Worm (Caenorhabditis elegans): Measurements from ENCODE around the gene snb-5.

snb-5 gene

DNA sequence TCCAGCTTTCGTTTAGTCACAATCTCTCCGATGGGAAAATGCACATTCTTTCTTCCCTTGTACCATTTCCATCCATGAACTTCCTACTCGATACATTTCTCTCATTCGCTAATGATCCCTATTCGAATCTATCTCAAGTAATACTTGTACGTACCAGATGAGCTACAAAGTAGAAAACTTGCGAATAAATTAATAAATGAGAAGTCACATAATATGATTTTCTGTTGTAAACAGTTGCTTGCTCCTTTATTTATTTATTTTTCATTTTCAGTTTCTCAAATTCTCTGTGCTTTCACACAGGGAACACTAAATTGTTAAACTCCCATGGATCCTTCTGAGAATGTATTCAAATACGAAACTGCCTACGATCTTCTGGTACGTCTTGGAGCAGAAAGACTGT lies 23.3 kb downstream of the snb-5 start, which contains the start of gene rfs-1:
Gene rfs-1, plus strand, starts transcription at position 301 of the 400 bp plus-strand sequence.
- TF ChIP-seq C38D4.7 (GFP tag; optimal IDR thresholded peaks at IDR 0.05) (no peak), K09A11.1 (tag; optimal IDR thresholded peaks at IDR 0.05; ENCODE audit: insufficient read depth) (no peak), nhr-232 (tag; optimal IDR thresholded peaks at IDR 0.05) (no peak), elt-2 (tag; optimal IDR thresholded peaks at IDR 0.05) (no peak), ceh-30 (tag; optimal IDR thresholded peaks at IDR 0.05) (no peak), ceh-24 (tag; optimal IDR thresholded peaks at IDR 0.05) (no peak), Y22D7AL.16 (tag; optimal IDR thresholded peaks at IDR 0.05) (no peak), ttx-3 (tag; optimal IDR thresholded peaks at IDR 0.05) (no peak), ceh-34 (tag; optimal IDR thresholded peaks at IDR 0.05) (no peak), eyg-1 (tag; optimal IDR thresholded peaks at IDR 0.05) (no peak), ceh-45 (GFP tag; IDR thresholded peaks at IDR 0.05) (no peak), ceh-2 (tag; optimal IDR thresholded peaks at IDR 0.05) (no peak), ceh-19 (GFP tag; optimal IDR thresholded peaks at IDR 0.05) (no peak), zip-5 (tag; optimal IDR thresholded peaks at IDR 0.05) (no peak), unc-3 (GFP tag; conservative IDR thresholded peaks at IDR 0.05) (no peak), unc-3 (tag; optimal IDR thresholded peaks at IDR 0.05) (no peak), tbx-2 (tag; optimal IDR thresholded peaks at IDR 0.05) (no peak), sox-4 (tag; optimal IDR thresholded peaks at IDR 0.05) (no peak), K02D7.2 (tag; optimal IDR thresholded peaks at IDR 0.05) (no peak), pqm-1 (tag; optimal IDR thresholded peaks at IDR 0.05) (no peak)

DNA sequence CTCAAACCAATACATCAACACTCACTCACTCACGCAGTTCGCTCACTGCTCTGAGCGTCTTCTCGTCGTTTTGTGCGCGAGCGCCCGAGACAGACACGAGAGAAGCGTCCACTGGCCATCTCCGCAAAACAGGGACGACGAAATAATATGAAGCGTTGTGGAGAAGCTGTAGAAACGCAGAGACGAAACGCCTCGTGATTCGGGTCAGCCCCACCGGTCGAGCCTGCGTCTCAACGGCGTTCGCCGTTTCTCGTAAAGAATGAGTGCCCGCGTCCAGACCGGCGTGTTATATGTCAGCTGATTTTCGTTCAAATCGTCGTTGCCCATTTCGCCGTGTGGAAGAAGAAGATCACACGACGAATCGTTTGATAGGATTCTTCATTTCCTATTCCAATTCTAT lies 24.7 kb downstream of the snb-5 start, which contains the start of gene fbxl-1:
Gene fbxl-1, plus strand, starts transcription at position 320 of the 400 bp plus-strand sequence.
- no peak for TF ChIP-seq pag-3 (tag; optimal IDR thresholded peaks at IDR 0.05; ENCODE audit: borderline replicate concordance)
- TF ChIP-seq unc-42 (tag; optimal IDR thresholded peaks at IDR 0.05) = peak; percentile 1
- no peak for TF ChIP-seq elt-4 (tag; optimal IDR thresholded peaks at IDR 0.05)
- TF ChIP-seq madf-2 (tag; optimal IDR thresholded peaks at IDR 0.05) = no peak
- no peak for TF ChIP-seq dmd-4 (tag; optimal IDR thresholded peaks at IDR 0.05; ENCODE audit: borderline replicate concordance)
- peak; percentile 66 for TF ChIP-seq tbx-2 (tag; optimal IDR thresholded peaks at IDR 0.05)
- no peak for TF ChIP-seq ref-2 (tag; optimal IDR thresholded peaks at IDR 0.05)
- no peak for TF ChIP-seq zip-5 (tag; optimal IDR thresholded peaks at IDR 0.05)
- TF ChIP-seq syd-9 (tag; optimal IDR thresholded peaks at IDR 0.05) = no peak
- no peak for TF ChIP-seq Y22D7AL.16 (tag; optimal IDR thresholded peaks at IDR 0.05)
- TF ChIP-seq T23F11.4 (GFP tag; optimal IDR thresholded peaks at IDR 0.05) = no peak
- TF ChIP-seq ceh-30 (tag; optimal IDR thresholded peaks at IDR 0.05) = no peak
- no peak for TF ChIP-seq hlh-6 (tag; optimal IDR thresholded peaks at IDR 0.05)
- TF ChIP-seq pqm-1 (tag; optimal IDR thresholded peaks at IDR 0.05) = no peak
- TF ChIP-seq ceh-18 (tag; optimal IDR thresholded peaks at IDR 0.05) = peak; percentile 57
- no peak for TF ChIP-seq ceh-48 (tag; optimal IDR thresholded peaks at IDR 0.05)
- no peak for TF ChIP-seq ceh-2 (tag; optimal IDR thresholded peaks at IDR 0.05)
- no peak for TF ChIP-seq C08G9.2 (tag; optimal IDR thresholded peaks at IDR 0.05)
- TF ChIP-seq ceh-24 (tag; optimal IDR thresholded peaks at IDR 0.05) = no peak
- TF ChIP-seq K02D7.2 (tag; optimal IDR thresholded peaks at IDR 0.05) = no peak
- TF ChIP-seq nhr-11 (tag; optimal IDR thresholded peaks at IDR 0.05) = no peak
- TF ChIP-seq pha-2 (tag; optimal IDR thresholded peaks at IDR 0.05) = no peak
- TF ChIP-seq C38D4.7 (GFP tag; optimal IDR thresholded peaks at IDR 0.05) = no peak
- TF ChIP-seq rnt-1 (tag; optimal IDR thresholded peaks at IDR 0.05) = peak; percentile 57
- no peak for TF ChIP-seq ceh-9 (tag; optimal IDR thresholded peaks at IDR 0.05)
- TF ChIP-seq hlh-8 (tag; optimal IDR thresholded peaks at IDR 0.05) = no peak
- no peak for TF ChIP-seq dve-1 (tag; optimal IDR thresholded peaks at IDR 0.05)
- TF ChIP-seq nhr-232 (tag; optimal IDR thresholded peaks at IDR 0.05) = no peak
- peak; percentile 52 for TF ChIP-seq nfya-1 (tag; optimal IDR thresholded peaks at IDR 0.05)
- no peak for TF ChIP-seq ceh-6 (GFP tag; optimal IDR thresholded peaks at IDR 0.05)
- TF ChIP-seq ceh-19 (GFP tag; optimal IDR thresholded peaks at IDR 0.05) = no peak
- TF ChIP-seq hlh-15 (tag; optimal IDR thresholded peaks at IDR 0.05) = no peak
- TF ChIP-seq pros-1 (tag; optimal IDR thresholded peaks at IDR 0.05) = no peak
- TF ChIP-seq pat-9 (tag; optimal IDR thresholded peaks at IDR 0.05) = no peak
- TF ChIP-seq K09A11.1 (tag; optimal IDR thresholded peaks at IDR 0.05; ENCODE audit: insufficient read depth) = no peak
- no peak for TF ChIP-seq ets-4 (tag; optimal IDR thresholded peaks at IDR 0.05)
- no peak for TF ChIP-seq unc-86 (tag; optimal IDR thresholded peaks at IDR 0.05)
- TF ChIP-seq gmeb-2 (tag; optimal IDR thresholded peaks at IDR 0.05) = no peak
- no peak for TF ChIP-seq hlh-13 (GFP tag; optimal IDR thresholded peaks at IDR 0.05)
- no peak for TF ChIP-seq ama-1 (optimal IDR thresholded peaks at IDR 0.05)
- peak; percentile 16 for TF ChIP-seq ztf-16 (tag; optimal IDR thresholded peaks at IDR 0.05)
- TF ChIP-seq lim-6 (tag; optimal IDR thresholded peaks at IDR 0.05) = no peak
- TF ChIP-seq sdc-2 (tag; optimal IDR thresholded peaks at IDR 0.05) = no peak

Data from whole organism, late embryonic.